Worm (Caenorhabditis elegans) whole organism, late embryonic: ENCODE data around the gene inx-3.
A peak's percentile ranks its signal among the peaks of the same experiment; 100 is the strongest.

ENCODE experiments used
- C38D4.7 ChIP-seq: fragments of 200-800 bp; sonication (Bioruptor generic); optimal IDR thresholded peaks from 2 replicates; lab custom pipeline; 2018; ENCODE audit warnings: mild to moderate bottlenecking, missing genetic modification characterization, moderate library complexity, missing compliant biosample characterization
- Y22D7AL.16 ChIP-seq: sonication (generic microtip); optimal IDR thresholded peaks from 2 replicates; lab custom pipeline; 2016; ENCODE audit warnings: missing genetic modification characterization, missing compliant biosample characterization
- ama-1 ChIP-seq: fragments of 150-350 bp; optimal IDR thresholded peaks from 2 replicates; lab custom pipeline; 2014
- ceh-9 ChIP-seq: sonication (generic microtip); optimal IDR thresholded peaks from 2 replicates; lab custom pipeline; 2016; ENCODE audit warnings: mild to moderate bottlenecking, missing genetic modification characterization, inconsistent platforms, missing compliant biosample characterization
- fkh-10 ChIP-seq: fragments of 150-350 bp; optimal IDR thresholded peaks from 2 replicates; lab custom pipeline; 2014; ENCODE audit warnings: missing biosample characterization, missing genetic modification reagents, missing genetic modification characterization
- nfya-1 ChIP-seq: sonication (generic microtip); optimal IDR thresholded peaks from 2 replicates; lab custom pipeline; 2017; ENCODE audit warnings: missing genetic modification characterization, mild to moderate bottlenecking, missing compliant biosample characterization, antibody characterized with exemption, moderate library complexity
- pha-4 ChIP-seq: fragments of 150-350 bp; optimal IDR thresholded peaks from 2 replicates; lab custom pipeline; 2018; ENCODE audit warnings: missing biosample characterization, missing genetic modification reagents, missing genetic modification characterization
- pqm-1 ChIP-seq: sonication (generic microtip); optimal IDR thresholded peaks from 2 replicates; lab custom pipeline; 2016; ENCODE audit warnings: missing genetic modification characterization, missing compliant biosample characterization
- ref-2 ChIP-seq: sonication (generic microtip); optimal IDR thresholded peaks from 2 replicates; lab custom pipeline; 2016; ENCODE audit warnings: missing genetic modification characterization, missing compliant biosample characterization

DNA sequence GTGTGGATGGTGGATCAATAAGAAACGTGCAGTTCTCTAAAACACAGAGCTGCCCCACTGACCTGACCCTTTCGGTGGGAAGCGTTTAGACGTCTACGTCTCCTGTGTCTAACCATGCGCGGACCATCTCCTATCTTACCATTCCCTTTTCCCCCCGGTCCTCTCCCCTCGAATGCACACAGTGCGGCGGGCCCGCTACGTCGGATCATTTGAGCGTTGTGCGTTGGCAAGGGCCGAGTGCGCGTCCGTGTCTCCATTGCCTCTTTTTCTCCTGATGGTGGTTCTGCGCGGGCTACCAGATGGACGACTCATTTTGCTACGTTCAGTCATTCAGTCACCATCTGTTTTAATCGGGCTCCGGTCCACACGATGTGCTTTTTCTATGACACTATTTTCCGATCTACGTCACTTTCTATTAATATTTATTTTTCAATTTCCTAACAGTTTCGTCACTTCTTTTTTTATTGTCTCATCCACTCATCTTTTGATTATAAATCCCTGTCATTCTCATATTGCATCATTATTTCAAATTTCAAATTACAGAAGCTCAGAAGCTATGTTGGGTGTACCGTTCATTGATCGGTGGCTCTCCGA, at the start of gene inx-3:
- no peak for TF ChIP-seq ama-1
- no peak for TF ChIP-seq nfya-1 (tag; lab: Kevin White, UChicago)
- TF ChIP-seq ref-2, result peak; percentile 38
- no peak for TF ChIP-seq ceh-9 (tag; lab: Kevin White, UChicago)
- TF ChIP-seq fkh-10, result no peak
- TF ChIP-seq pqm-1 (tag; lab: Kevin White, UChicago), result no peak
- no peak for TF ChIP-seq C38D4.7 (GFP tag; lab: Kevin White, UChicago)
- no peak for TF ChIP-seq pha-4
- no peak for TF ChIP-seq Y22D7AL.16
